Fruit fly (Drosophila melanogaster): ENCODE measurements around the gene Burs.

dm6 chr3R:21780086-21780485 lies 10.8 kb downstream of the Burs start:
- TF ChIP-seq CG17802 (tag; optimal IDR thresholded peaks at IDR 0.05) (no peak), CG32767 (GFP tag; IDR thresholded peaks at IDR 0.05) (no peak)
